Worm (Caenorhabditis elegans) whole organism, early embryonic: Measurements from ENCODE around the gene F46B3.7.

Experiments
- B0310.2 ChIP-seq: sonication (generic microtip); optimal IDR thresholded peaks from 2 replicates; lab custom pipeline; 2016; ENCODE audit warnings: mild to moderate bottlenecking, missing genetic modification characterization, missing compliant biosample characterization
- F13C5.2 ChIP-seq: sonication (generic microtip); optimal IDR thresholded peaks from 2 replicates; lab custom pipeline; 2017; ENCODE audit warnings: mild to moderate bottlenecking, missing genetic modification characterization, inconsistent platforms, missing compliant biosample characterization
- aly-1 ChIP-seq: sonication (generic microtip); optimal IDR thresholded peaks from 2 replicates; lab custom pipeline; 2016; ENCODE audit warnings: missing genetic modification characterization, missing compliant biosample characterization
- ama-1 ChIP-seq: fragments of 150-350 bp; optimal IDR thresholded peaks from 2 replicates; lab custom pipeline; 2014
- ceh-13 ChIP-seq: fragments of 200-800 bp; sonication (Bioruptor generic); optimal IDR thresholded peaks from 2 replicates; lab custom pipeline; 2018; ENCODE audit warnings: mild to moderate bottlenecking, missing genetic modification characterization, missing compliant biosample characterization
- ceh-36 ChIP-seq: sonication (generic microtip); optimal IDR thresholded peaks from 2 replicates; lab custom pipeline; 2016; ENCODE audit warnings: missing genetic modification characterization, inconsistent platforms, missing compliant biosample characterization
- ets-7 ChIP-seq: sonication (generic microtip); optimal IDR thresholded peaks from 2 replicates; lab custom pipeline; 2016; ENCODE audit warnings: missing genotype, missing genetic modification characterization, missing compliant biosample characterization
- flt-1 ChIP-seq: fragments of 200-800 bp; sonication (Bioruptor generic); IDR thresholded peaks from 2 replicates; pipeline ENCODE4 v1.3.6; 2022; ENCODE audit warnings: missing genetic modification characterization, missing compliant biosample characterization
- hmbx-1 ChIP-seq: sonication (generic microtip); optimal IDR thresholded peaks from 2 replicates; lab custom pipeline; 2016; ENCODE audit warnings: mild to moderate bottlenecking, missing genetic modification characterization, missing compliant biosample characterization
- hmg-4 ChIP-seq: fragments of 200-800 bp; sonication (Bioruptor generic); optimal IDR thresholded peaks from 2 replicates; lab custom pipeline; 2018; ENCODE audit warnings: mild to moderate bottlenecking, missing genetic modification characterization, missing compliant biosample characterization
- hnd-1 ChIP-seq: sonication (generic microtip); optimal IDR thresholded peaks from 2 replicates; lab custom pipeline; 2016; ENCODE audit warnings: missing genetic modification characterization, missing compliant biosample characterization
- pes-1 ChIP-seq: fragments of 200-800 bp; sonication (Bioruptor generic); IDR thresholded peaks from 2 replicates; pipeline ENCODE4 v1.3.6; 2022; ENCODE audit warnings: missing genetic modification reagents, missing genetic modification characterization, missing compliant biosample characterization
- scrt-1 ChIP-seq: fragments of 200-800 bp; sonication (Bioruptor generic); IDR thresholded peaks from 2 replicates; pipeline ENCODE4 v1.3.6; 2022; ENCODE audit warnings: missing genetic modification characterization, missing compliant biosample characterization
- sea-1 ChIP-seq: fragments of 200-800 bp; sonication (Bioruptor generic); conservative IDR thresholded peaks from 2 replicates; pipeline ENCODE4 v1.3.6; 2022; ENCODE audit warnings: missing genetic modification characterization, missing compliant biosample characterization
- tbx-11 ChIP-seq: fragments of 200-800 bp; sonication (Bioruptor generic); IDR thresholded peaks from 2 replicates; pipeline ENCODE4 v1.3.6; 2022; ENCODE audit warnings: missing genetic modification characterization, missing compliant biosample characterization
- tbx-37 ChIP-seq: fragments of 200-800 bp; sonication (Bioruptor generic); conservative IDR thresholded peaks from 2 replicates; pipeline ENCODE4 v1.3.6; 2022; ENCODE audit warnings: missing genetic modification reagents, missing genetic modification characterization, missing compliant biosample characterization
- tra-4 ChIP-seq: sonication (generic microtip); optimal IDR thresholded peaks from 2 replicates; lab custom pipeline; 2017; ENCODE audit warnings: missing genetic modification characterization, missing compliant biosample characterization

The F46B3.7 gene

DNA sequence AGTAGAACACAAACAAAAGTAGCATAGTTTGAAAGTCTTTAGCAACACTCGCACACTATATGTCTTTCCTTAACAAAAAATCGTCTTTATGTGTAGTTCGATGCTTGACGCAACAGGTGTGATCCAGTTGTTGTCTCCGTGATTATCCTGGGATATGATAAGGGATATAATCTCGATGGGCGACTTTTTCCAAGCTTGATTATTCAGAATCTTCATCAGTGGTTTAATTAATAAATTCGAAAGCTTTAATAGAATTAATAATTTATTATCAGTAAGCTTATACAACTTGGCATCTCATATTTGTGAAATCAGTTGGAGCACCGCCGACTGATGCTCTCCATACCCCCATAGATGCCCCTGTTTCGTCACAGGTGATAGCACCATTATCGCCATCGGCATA, at the start of gene F46B3.7:
Gene F46B3.7 (minus strand): TSS at position 101 of the 400 bp plus-strand sequence.
- TF ChIP-seq F13C5.2, result no peak
- TF ChIP-seq tbx-37 (GFP tag; lab: Robert Waterston, UW), result no peak
- TF ChIP-seq tbx-11 (GFP tag; lab: Robert Waterston, UW), result no peak
- no peak for TF ChIP-seq hnd-1 (tag; lab: Kevin White, UChicago)
- TF ChIP-seq B0310.2, result no peak
- no peak for TF ChIP-seq pes-1 (GFP tag; lab: Robert Waterston, UW)
- no peak for TF ChIP-seq ets-7 (tag; lab: Kevin White, UChicago)
- no peak for TF ChIP-seq hmbx-1 (tag; lab: Kevin White, UChicago)
- no peak for TF ChIP-seq aly-1
- TF ChIP-seq ceh-36 (tag; lab: Kevin White, UChicago), result no peak
- TF ChIP-seq ama-1, result no peak
- TF ChIP-seq sea-1 (GFP tag; lab: Robert Waterston, UW), result no peak
- no peak for TF ChIP-seq tra-4 (tag; lab: Kevin White, UChicago)
- no peak for TF ChIP-seq flt-1 (GFP tag; lab: Robert Waterston, UW)
- no peak for TF ChIP-seq scrt-1 (GFP tag; lab: Robert Waterston, UW)
- no peak for TF ChIP-seq ceh-13 (GFP tag; lab: Kevin White, UChicago)
- TF ChIP-seq hmg-4 (GFP tag; lab: Kevin White, UChicago), result no peak

DNA sequence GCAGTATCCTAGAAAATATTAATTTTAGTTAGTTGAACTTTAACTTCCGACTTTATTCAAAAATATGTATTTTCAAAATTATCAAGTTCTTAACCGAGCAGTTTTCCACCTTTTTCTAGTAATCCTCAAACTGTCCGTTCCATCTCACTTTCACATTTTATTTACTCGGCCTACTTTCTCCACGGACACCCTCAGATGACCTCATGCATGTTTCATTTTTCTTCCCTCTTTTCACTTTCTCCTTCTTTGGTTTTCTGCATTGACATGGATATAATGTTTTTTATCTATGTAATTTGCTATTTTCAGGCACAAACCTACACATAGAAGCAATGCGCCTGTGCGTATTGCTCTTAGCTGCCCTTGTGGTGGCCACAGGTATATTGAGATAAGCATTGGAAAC, 48.4 kb upstream of the F46B3.7 start, which contains the start of gene mlt-11:
Gene mlt-11 (plus strand): TSS at position 301 of the 400 bp plus-strand sequence.
- TF ChIP-seq ceh-13 (GFP tag; lab: Kevin White, UChicago) (no peak), ama-1 (no peak), hmg-4 (GFP tag; lab: Kevin White, UChicago) (no peak), sea-1 (GFP tag; lab: Robert Waterston, UW) (no peak), ceh-36 (tag; lab: Kevin White, UChicago) (no peak), ets-7 (tag; lab: Kevin White, UChicago) (no peak), scrt-1 (GFP tag; lab: Robert Waterston, UW) (no peak), aly-1 (no peak)

DNA sequence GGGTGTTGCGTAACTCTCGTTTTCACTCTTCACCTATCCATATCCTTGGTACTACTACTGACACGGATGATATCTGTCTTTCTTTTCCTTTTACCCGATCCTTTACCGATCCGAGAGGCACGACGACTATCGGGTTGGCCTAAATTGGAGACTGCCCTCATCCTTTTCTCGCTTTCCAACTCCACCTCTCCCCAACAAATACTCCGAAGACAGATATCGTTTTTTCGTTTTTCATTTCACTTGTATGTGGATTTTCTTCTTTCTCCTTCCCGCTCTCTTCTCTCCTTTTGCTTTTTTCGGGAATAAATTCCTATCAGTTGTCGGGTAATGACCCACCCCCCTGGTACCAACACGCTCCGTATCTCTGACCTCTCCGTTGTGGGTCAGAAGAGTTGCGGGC, 46.4 kb upstream of the F46B3.7 start:
- no peak for TF ChIP-seq ceh-13 (GFP tag; lab: Kevin White, UChicago)
- no peak for TF ChIP-seq scrt-1 (GFP tag; lab: Robert Waterston, UW)
- no peak for TF ChIP-seq flt-1 (GFP tag; lab: Robert Waterston, UW)
- no peak for TF ChIP-seq sea-1 (GFP tag; lab: Robert Waterston, UW)
- no peak for TF ChIP-seq aly-1
- TF ChIP-seq ama-1, result no peak
- no peak for TF ChIP-seq B0310.2
- TF ChIP-seq tbx-11 (GFP tag; lab: Robert Waterston, UW), result no peak
- no peak for TF ChIP-seq hnd-1 (tag; lab: Kevin White, UChicago)
- TF ChIP-seq F13C5.2, result no peak

DNA sequence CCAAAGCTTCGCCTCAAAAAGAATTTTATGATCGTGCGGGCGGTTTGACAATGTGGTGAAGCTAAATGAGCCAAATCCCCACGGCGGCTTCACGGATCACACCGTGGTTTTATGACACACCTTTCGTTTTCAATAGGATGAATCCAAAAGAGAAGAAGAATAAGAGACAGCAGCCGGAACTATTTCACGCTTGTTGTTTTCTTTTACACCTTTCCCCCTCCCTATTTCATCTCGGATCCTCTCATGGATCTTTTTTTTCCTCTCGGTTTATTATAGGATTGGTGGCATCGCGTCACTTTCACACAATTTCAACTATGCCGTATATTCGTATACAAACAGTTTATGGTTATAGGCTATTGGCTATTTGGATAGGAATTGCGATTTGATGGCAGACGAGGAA, 45.2 kb upstream of the F46B3.7 start:
- no peak for TF ChIP-seq ceh-36 (tag; lab: Kevin White, UChicago)

DNA sequence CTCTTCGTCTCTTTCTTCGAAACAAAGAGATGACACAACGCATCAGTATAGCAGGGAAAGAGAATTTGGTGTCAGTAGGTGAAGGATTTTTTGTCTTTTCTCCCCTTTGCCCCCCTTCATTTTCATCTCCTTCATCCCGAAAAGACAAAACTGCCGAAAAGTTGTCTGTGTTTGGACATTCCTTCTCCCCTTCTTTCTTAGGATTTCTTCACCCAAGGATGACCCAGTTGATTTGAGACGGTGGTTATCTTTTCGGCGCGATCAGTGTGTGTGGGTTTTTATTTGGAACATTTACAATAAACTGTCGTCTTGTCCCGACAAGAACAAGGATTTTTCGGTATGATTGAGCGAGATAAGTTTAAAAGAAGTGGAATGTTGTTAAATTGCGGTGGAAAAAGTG, 43.9 kb upstream of the F46B3.7 start:
- TF ChIP-seq scrt-1 (GFP tag; lab: Robert Waterston, UW), result no peak
- TF ChIP-seq ceh-36 (tag; lab: Kevin White, UChicago), result no peak
- no peak for TF ChIP-seq hmbx-1 (tag; lab: Kevin White, UChicago)
- no peak for TF ChIP-seq ets-7 (tag; lab: Kevin White, UChicago)

DNA sequence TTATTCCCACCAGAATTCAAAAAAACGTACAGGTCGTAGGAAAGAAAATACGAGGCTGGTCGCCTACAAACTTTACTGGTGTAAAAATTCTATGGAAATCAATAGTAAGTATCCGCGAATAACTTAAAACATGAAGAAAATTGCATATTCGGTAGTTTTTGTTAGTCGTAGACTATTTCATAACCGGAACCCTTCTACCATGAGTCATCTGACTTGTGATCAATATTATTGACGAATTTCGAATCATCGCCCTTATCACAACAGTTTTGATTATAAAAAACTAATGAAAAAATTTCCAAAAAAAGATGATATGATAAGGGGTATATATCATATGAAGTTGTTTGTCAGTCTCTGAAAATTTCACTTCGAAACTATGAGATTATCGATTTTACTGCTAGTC, 41.5 kb upstream of the F46B3.7 start, which contains the start of gene W01F3.2:
Gene W01F3.2 (plus strand): TSS at position 301 of the 400 bp plus-strand sequence.
- TF ChIP-seq ets-7 (tag; lab: Kevin White, UChicago) (no peak), tra-4 (tag; lab: Kevin White, UChicago) (no peak), ceh-36 (tag; lab: Kevin White, UChicago) (no peak), sea-1 (GFP tag; lab: Robert Waterston, UW) (no peak), ceh-13 (GFP tag; lab: Kevin White, UChicago) (no peak), hnd-1 (tag; lab: Kevin White, UChicago) (no peak)

DNA sequence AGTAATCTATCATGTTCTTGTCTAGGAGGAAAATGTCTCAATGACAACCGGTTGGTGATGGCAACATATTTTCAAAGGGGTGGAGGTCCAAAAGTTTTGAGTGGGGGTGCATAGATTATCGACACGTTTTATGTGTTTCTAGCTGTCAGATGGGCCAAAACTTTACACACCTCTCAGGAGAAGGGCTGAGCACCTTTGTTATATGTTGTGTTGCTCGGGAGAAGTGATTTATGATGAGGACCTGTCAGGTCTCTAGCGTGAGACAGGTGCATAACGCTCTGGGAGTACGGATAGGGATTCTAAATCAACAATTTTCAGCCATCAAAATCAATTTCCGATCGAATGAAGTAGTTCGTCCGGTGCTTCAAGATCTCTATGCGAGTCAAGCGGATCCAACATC, 38.1 kb upstream of the F46B3.7 start:
- no peak for TF ChIP-seq pes-1 (GFP tag; lab: Robert Waterston, UW)
- TF ChIP-seq tbx-11 (GFP tag; lab: Robert Waterston, UW), result no peak
- TF ChIP-seq tbx-37 (GFP tag; lab: Robert Waterston, UW), result no peak
- TF ChIP-seq tra-4 (tag; lab: Kevin White, UChicago), result no peak
- TF ChIP-seq ceh-13 (GFP tag; lab: Kevin White, UChicago), result no peak
- no peak for TF ChIP-seq flt-1 (GFP tag; lab: Robert Waterston, UW)
- no peak for TF ChIP-seq hmg-4 (GFP tag; lab: Kevin White, UChicago)
- TF ChIP-seq ceh-36 (tag; lab: Kevin White, UChicago), result no peak
- TF ChIP-seq ama-1, result no peak
- no peak for TF ChIP-seq aly-1
- TF ChIP-seq hmbx-1 (tag; lab: Kevin White, UChicago), result no peak
- TF ChIP-seq F13C5.2, result no peak
- no peak for TF ChIP-seq ets-7 (tag; lab: Kevin White, UChicago)
- TF ChIP-seq scrt-1 (GFP tag; lab: Robert Waterston, UW), result no peak
- TF ChIP-seq B0310.2, result no peak

DNA sequence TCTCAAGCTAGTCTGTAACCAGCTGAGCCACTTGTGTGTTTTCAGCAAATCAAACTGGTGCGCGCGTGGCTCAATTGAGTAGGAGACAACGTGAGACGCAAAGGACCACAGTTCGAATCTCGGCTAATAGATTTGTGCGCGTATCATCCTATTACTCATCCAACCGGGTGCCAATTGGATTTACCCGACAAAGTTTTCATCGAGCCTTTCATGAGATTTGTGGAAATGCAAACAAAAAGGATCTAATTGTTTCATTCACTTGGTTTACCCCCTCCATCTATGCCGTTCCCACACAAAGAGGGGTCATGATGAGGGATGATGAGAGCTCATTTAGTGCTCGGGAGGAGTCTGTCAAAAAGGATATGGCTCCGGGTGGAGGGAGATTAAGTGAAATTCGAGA, 36.6 kb upstream of the F46B3.7 start:
- no peak for TF ChIP-seq aly-1
- TF ChIP-seq pes-1 (GFP tag; lab: Robert Waterston, UW), result no peak
- no peak for TF ChIP-seq tbx-11 (GFP tag; lab: Robert Waterston, UW)
- no peak for TF ChIP-seq ceh-36 (tag; lab: Kevin White, UChicago)
- no peak for TF ChIP-seq flt-1 (GFP tag; lab: Robert Waterston, UW)
- no peak for TF ChIP-seq ets-7 (tag; lab: Kevin White, UChicago)
- TF ChIP-seq ama-1, result no peak
- TF ChIP-seq B0310.2, result no peak
- TF ChIP-seq tbx-37 (GFP tag; lab: Robert Waterston, UW), result no peak
- no peak for TF ChIP-seq sea-1 (GFP tag; lab: Robert Waterston, UW)
- no peak for TF ChIP-seq tra-4 (tag; lab: Kevin White, UChicago)
- TF ChIP-seq hmg-4 (GFP tag; lab: Kevin White, UChicago), result no peak
- no peak for TF ChIP-seq hnd-1 (tag; lab: Kevin White, UChicago)
- no peak for TF ChIP-seq ceh-13 (GFP tag; lab: Kevin White, UChicago)
- no peak for TF ChIP-seq scrt-1 (GFP tag; lab: Robert Waterston, UW)
- TF ChIP-seq F13C5.2, result no peak
- TF ChIP-seq hmbx-1 (tag; lab: Kevin White, UChicago), result no peak
